Fruit fly (Drosophila melanogaster) whole organism, prepupa: ENCODE data around the gene CG7912.
A peak's percentile ranks its signal among the peaks of the same experiment; 100 is the strongest.

ENCODE experiments used
- Blimp-1 ChIP-seq: fragments of 200-800 bp; sonication (Bioruptor generic); optimal IDR thresholded peaks from 3 replicates; lab custom pipeline; 2017; ENCODE audit warnings: missing biosample characterization, missing genetic modification characterization, mild to moderate bottlenecking, moderate library complexity, missing genetic modification reagents
- CG10669 ChIP-seq: fragments of 200-800 bp; sonication (Bioruptor generic); optimal IDR thresholded peaks from 3 replicates; lab custom pipeline; 2018; ENCODE audit warnings: missing biosample characterization, mild to moderate bottlenecking, missing genetic modification characterization, moderate library complexity
- CG11294 ChIP-seq: fragments of 200-800 bp; sonication (Bioruptor generic); IDR thresholded peaks from 2 replicates; pipeline ENCODE4 v1.3.6; 2022; ENCODE audit warnings: missing biosample characterization, missing genetic modification characterization
- CG11762 ChIP-seq: fragments of 200-800 bp; sonication (Bioruptor generic); optimal IDR thresholded peaks from 3 replicates; lab custom pipeline; 2016; ENCODE audit warnings: missing biosample characterization, missing genetic modification characterization; ENCODE audit not compliant: insufficient read depth
- CG15336 ChIP-seq: fragments of 200-800 bp; sonication (Bioruptor generic); IDR thresholded peaks from 2 replicates; pipeline ENCODE4 v1.3.6; 2022; ENCODE audit warnings: missing biosample characterization, missing genetic modification characterization
- CG16779 ChIP-seq: fragments of 200-800 bp; sonication (Bioruptor generic); optimal IDR thresholded peaks from 3 replicates; lab custom pipeline; 2017; ENCODE audit warnings: missing biosample characterization, mild to moderate bottlenecking, missing genetic modification characterization
- CG3032 ChIP-seq: fragments of 200-800 bp; optimal IDR thresholded peaks from 2 replicates; lab custom pipeline; 2019; ENCODE audit warnings: missing biosample characterization, mild to moderate bottlenecking, missing genetic modification characterization, moderate library complexity
- CG31627 ChIP-seq: fragments of 200-800 bp; sonication (Bioruptor generic); optimal IDR thresholded peaks from 3 replicates; lab custom pipeline; 2016; ENCODE audit warnings: missing biosample characterization, missing genetic modification characterization
- CG34406 ChIP-seq: fragments of 200-800 bp; sonication (Bioruptor generic); optimal IDR thresholded peaks from 3 replicates; lab custom pipeline; 2016; ENCODE audit warnings: missing biosample characterization, missing genetic modification characterization
- CG3919 ChIP-seq: fragments of 200-800 bp; sonication (Bioruptor generic); optimal IDR thresholded peaks from 3 replicates; lab custom pipeline; 2016; ENCODE audit warnings: missing biosample characterization, missing genetic modification characterization
- CG4318 ChIP-seq: fragments of 200-800 bp; sonication (Bioruptor generic); optimal IDR thresholded peaks from 3 replicates; lab custom pipeline; 2017; ENCODE audit warnings: missing biosample characterization, mild to moderate bottlenecking, missing genetic modification characterization
- CG6163 ChIP-seq: fragments of 200-800 bp; sonication (Bioruptor generic); IDR thresholded peaks from 3 replicates; pipeline ENCODE4 v1.3.6; 2022; ENCODE audit warnings: missing biosample characterization, missing genetic modification characterization
- CG6276 ChIP-seq: fragments of 200-800 bp; sonication (Bioruptor generic); optimal IDR thresholded peaks from 2 replicates; lab custom pipeline; 2017; ENCODE audit warnings: missing biosample characterization, mild to moderate bottlenecking, missing genetic modification characterization
- CG6792 ChIP-seq: fragments of 200-800 bp; sonication (Bioruptor generic); optimal IDR thresholded peaks from 3 replicates; lab custom pipeline; 2016; ENCODE audit warnings: missing biosample characterization, missing genetic modification characterization
- CG6808 ChIP-seq: fragments of 200-800 bp; sonication (Bioruptor generic); optimal IDR thresholded peaks from 3 replicates; lab custom pipeline; 2017; ENCODE audit warnings: missing biosample characterization, missing genetic modification characterization, mild to moderate bottlenecking, moderate library complexity, missing genetic modification reagents
- CG6854 ChIP-seq: fragments of 200-800 bp; sonication (Bioruptor generic); optimal IDR thresholded peaks from 2 replicates; lab custom pipeline; 2017; ENCODE audit warnings: missing biosample characterization, mild to moderate bottlenecking, missing genetic modification characterization
- CG7368 ChIP-seq: fragments of 200-800 bp; sonication (Bioruptor generic); optimal IDR thresholded peaks from 3 replicates; lab custom pipeline; 2016; ENCODE audit warnings: missing biosample characterization, missing genetic modification characterization
- CG8119 ChIP-seq: fragments of 200-800 bp; sonication (Bioruptor generic); IDR thresholded peaks from 3 replicates; pipeline ENCODE4 v1.3.6; 2022; ENCODE audit warnings: missing biosample characterization, missing genetic modification characterization
- CG8319 ChIP-seq: fragments of 200-800 bp; sonication (Bioruptor generic); optimal IDR thresholded peaks from 3 replicates; lab custom pipeline; 2016; ENCODE audit warnings: missing biosample characterization, missing genetic modification characterization
- CG8632 ChIP-seq: fragments of 200-800 bp; sonication (Bioruptor generic); optimal IDR thresholded peaks from 3 replicates; lab custom pipeline; 2016; ENCODE audit warnings: missing biosample characterization, missing genetic modification characterization
- CG9139 ChIP-seq: fragments of 200-800 bp; sonication (Bioruptor generic); optimal IDR thresholded peaks from 3 replicates; lab custom pipeline; 2017; ENCODE audit warnings: missing biosample characterization, mild to moderate bottlenecking, missing genetic modification characterization
- Eip78C ChIP-seq: fragments of 200-800 bp; sonication (Bioruptor generic); peaks from one replicate; lab custom pipeline; 2016; ENCODE audit warnings: missing biosample characterization, missing genetic modification characterization
- Ets96B ChIP-seq: fragments of 200-800 bp; optimal IDR thresholded peaks from 2 replicates; lab custom pipeline; 2019; ENCODE audit warnings: missing biosample characterization, mild to moderate bottlenecking, missing genetic modification characterization, moderate library complexity
- Gug ChIP-seq: fragments of 200-800 bp; sonication (Bioruptor generic); IDR thresholded peaks from 2 replicates; pipeline ENCODE4 v1.3.6; 2022; ENCODE audit warnings: missing biosample characterization, missing genetic modification characterization
- Hr39 ChIP-seq: fragments of 200-800 bp; sonication (Bioruptor generic); optimal IDR thresholded peaks from 2 replicates; lab custom pipeline; 2016; ENCODE audit warnings: missing biosample characterization, missing genetic modification characterization
- Hr4 ChIP-seq: fragments of 200-800 bp; sonication (Bioruptor generic); optimal IDR thresholded peaks from 3 replicates; lab custom pipeline; 2016; ENCODE audit warnings: missing biosample characterization, missing genetic modification characterization
- Lpt ChIP-seq: fragments of 200-800 bp; sonication (Bioruptor generic); optimal IDR thresholded peaks from 3 replicates; lab custom pipeline; 2016; ENCODE audit warnings: missing biosample characterization, missing genetic modification characterization
- Met ChIP-seq: fragments of 200-800 bp; sonication (Bioruptor generic); optimal IDR thresholded peaks from 3 replicates; lab custom pipeline; 2016; ENCODE audit warnings: missing biosample characterization, missing genetic modification characterization
- OdsH ChIP-seq: fragments of 200-800 bp; sonication (Bioruptor generic); optimal IDR thresholded peaks from 3 replicates; lab custom pipeline; 2016; ENCODE audit warnings: missing biosample characterization, missing genetic modification characterization
- Smox ChIP-seq: fragments of 200-800 bp; sonication (Bioruptor generic); optimal IDR thresholded peaks from 3 replicates; lab custom pipeline; 2016; ENCODE audit warnings: missing biosample characterization, missing genetic modification characterization
- Sox102F ChIP-seq: fragments of 200-800 bp; sonication (Bioruptor generic); optimal IDR thresholded peaks from 2 replicates; lab custom pipeline; 2016; ENCODE audit warnings: missing biosample characterization, mild to moderate bottlenecking, missing genetic modification characterization
- Sox14 ChIP-seq: fragments of 200-800 bp; sonication (Bioruptor generic); optimal IDR thresholded peaks from 3 replicates; lab custom pipeline; 2016; ENCODE audit warnings: missing biosample characterization, missing genetic modification characterization
- Sox15 ChIP-seq: fragments of 200-800 bp; sonication (Bioruptor generic); optimal IDR thresholded peaks from 3 replicates; lab custom pipeline; 2016; ENCODE audit warnings: missing biosample characterization, missing genetic modification characterization
- achi ChIP-seq: fragments of 200-800 bp; sonication (Bioruptor generic); optimal IDR thresholded peaks from 3 replicates; lab custom pipeline; 2016; ENCODE audit warnings: missing biosample characterization, missing genetic modification characterization
- acj6 ChIP-seq: fragments of 200-800 bp; sonication (Bioruptor generic); optimal IDR thresholded peaks from 3 replicates; lab custom pipeline; 2016; ENCODE audit warnings: missing biosample characterization, missing genetic modification characterization
- cyc ChIP-seq: fragments of 200-800 bp; sonication (Bioruptor generic); optimal IDR thresholded peaks from 3 replicates; lab custom pipeline; 2016; ENCODE audit warnings: missing biosample characterization, missing genetic modification characterization
- dac ChIP-seq: fragments of 200-800 bp; sonication (Bioruptor generic); optimal IDR thresholded peaks from 2 replicates; lab custom pipeline; 2017; ENCODE audit warnings: missing biosample characterization, mild to moderate bottlenecking, missing genetic modification characterization
- eg ChIP-seq: fragments of 200-800 bp; sonication (Bioruptor generic); IDR thresholded peaks from 3 replicates; pipeline ENCODE4 v1.3.6; 2022; ENCODE audit warnings: missing biosample characterization, missing genetic modification characterization
- esn ChIP-seq: fragments of 200-800 bp; sonication (Bioruptor generic); optimal IDR thresholded peaks from 2 replicates; lab custom pipeline; 2016; ENCODE audit warnings: missing biosample characterization, mild to moderate bottlenecking, missing genetic modification characterization, moderate library complexity
- fd59A ChIP-seq: fragments of 200-800 bp; sonication (Bioruptor generic); optimal IDR thresholded peaks from 2 replicates; lab custom pipeline; 2017; ENCODE audit warnings: missing biosample characterization, mild to moderate bottlenecking, missing genetic modification characterization, missing genetic modification reagents
- fd85E ChIP-seq: fragments of 200-800 bp; sonication (Bioruptor generic); optimal IDR thresholded peaks from 3 replicates; lab custom pipeline; 2016; ENCODE audit warnings: missing biosample characterization, missing genetic modification characterization
- fkh ChIP-seq: fragments of 200-800 bp; sonication (Bioruptor generic); optimal IDR thresholded peaks from 3 replicates; lab custom pipeline; 2017; ENCODE audit warnings: missing biosample characterization, mild to moderate bottlenecking, missing genetic modification characterization, moderate library complexity
- lz ChIP-seq: fragments of 200-800 bp; sonication (Bioruptor generic); optimal IDR thresholded peaks from 3 replicates; lab custom pipeline; 2016; ENCODE audit warnings: missing biosample characterization, missing genetic modification characterization
- net ChIP-seq: fragments of 200-800 bp; sonication (Bioruptor generic); optimal IDR thresholded peaks from 3 replicates; lab custom pipeline; 2016; ENCODE audit warnings: missing biosample characterization, missing genetic modification characterization
- pdm3 ChIP-seq: fragments of 200-800 bp; sonication (Bioruptor generic); optimal IDR thresholded peaks from 3 replicates; lab custom pipeline; 2016; ENCODE audit warnings: missing biosample characterization, missing genetic modification characterization
- spab ChIP-seq: fragments of 200-800 bp; sonication (Bioruptor generic); optimal IDR thresholded peaks from 2 replicates; lab custom pipeline; 2017; ENCODE audit warnings: missing biosample characterization, mild to moderate bottlenecking, missing genetic modification characterization, missing genetic modification reagents
- ss ChIP-seq, 2 experiments: fragments of 200-800 bp; sonication (Bioruptor generic); optimal IDR thresholded peaks; 2 replicates in 1 of 2; 3 replicates in 1 of 2; lab custom pipeline; 2017 to 2018; ENCODE audit warnings: mild to moderate bottlenecking in 2 of 2, missing biosample characterization in 2 of 2, missing genetic modification characterization in 2 of 2, moderate library complexity in 1 of 2
- svp ChIP-seq: fragments of 200-800 bp; sonication (Bioruptor generic); peaks from one replicate; lab custom pipeline; 2016; ENCODE audit warnings: missing biosample characterization, missing genetic modification characterization
- topi ChIP-seq: fragments of 200-800 bp; sonication (Bioruptor generic); optimal IDR thresholded peaks from 3 replicates; lab custom pipeline; 2016; ENCODE audit warnings: missing biosample characterization, missing genetic modification characterization

CG7912 gene

DNA sequence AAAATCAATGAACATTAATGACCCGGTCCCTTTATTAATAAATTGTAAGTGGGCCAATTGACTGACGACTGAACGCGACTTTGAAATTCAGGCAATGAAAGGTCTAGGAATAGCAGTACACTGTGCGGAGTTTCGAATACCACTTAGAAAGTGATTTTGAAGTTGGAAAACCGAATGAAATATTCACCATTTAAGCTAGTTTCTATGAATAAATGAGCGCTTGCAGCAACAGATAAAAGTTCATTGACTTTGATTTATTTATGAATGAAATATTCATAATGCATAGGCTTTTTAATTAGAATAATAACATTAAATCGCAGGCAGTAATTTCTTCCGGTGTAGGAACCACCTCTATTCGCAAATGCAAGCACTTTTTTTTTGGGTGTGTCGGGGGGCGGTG is 12.0 kb upstream of the CG7912 start (continued):
- TF ChIP-seq fkh (GFP tag; lab: Kevin White, UChicago) = no peak
- TF ChIP-seq CG4318 (GFP tag; lab: Kevin White, UChicago) = no peak
- TF ChIP-seq CG16779 = no peak
- TF ChIP-seq spab = no peak
- peak; percentile 69 for TF ChIP-seq Eip78C (GFP tag; lab: Kevin White, UChicago)
- TF ChIP-seq fd59A (GFP tag; lab: Kevin White, UChicago) = peak; percentile 25
- TF ChIP-seq cyc (GFP tag; lab: Kevin White, UChicago) = peak; percentile 5

DNA sequence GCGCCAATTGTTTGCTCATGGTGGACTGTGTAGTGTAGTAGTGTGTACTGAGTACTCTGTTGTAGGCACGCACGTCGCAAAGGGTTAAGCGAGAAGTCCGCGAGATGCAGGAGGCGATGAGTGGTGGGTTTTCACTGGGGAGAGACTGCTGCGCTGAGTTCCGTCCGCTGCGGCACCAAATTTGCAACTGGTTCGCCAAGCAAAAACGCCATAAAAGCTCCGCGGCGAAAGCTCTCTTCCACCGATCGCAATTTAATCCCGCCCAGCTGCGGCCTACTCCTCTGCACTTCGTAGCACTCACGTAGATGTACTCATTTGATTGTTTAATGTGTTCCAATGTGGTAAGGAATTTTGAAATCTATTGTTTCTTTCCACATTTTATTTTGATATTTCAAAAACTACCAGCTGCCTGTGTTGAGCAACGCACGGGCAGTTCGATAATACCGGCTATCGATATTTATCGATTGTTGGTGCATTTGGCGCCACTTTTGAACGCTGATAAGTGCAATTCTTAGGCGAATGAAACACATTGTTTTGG is 6.1 kb upstream of the CG7912 start, which contains the start of gene CG7920:
Gene CG7920 (minus strand): TSS at position 308 of the 538 bp plus-strand sequence.
- TF ChIP-seq CG11762 (no peak), CG6163 (GFP tag; lab: Robert Waterston, UW) (peak; percentile 61; the same call in 2 of the 3 replicates), CG9139 (GFP tag; lab: Kevin White, UChicago) (peak; percentile 66), fd85E (no peak), Smox (GFP tag; lab: Kevin White, UChicago) (no peak), acj6 (GFP tag; lab: Kevin White, UChicago) (no peak), CG11294 (GFP tag; lab: Robert Waterston, UW) (no peak), achi (GFP tag; lab: Kevin White, UChicago) (no peak), topi (GFP tag; lab: Kevin White, UChicago) (peak; percentile 14), Hr39 (GFP tag; lab: Kevin White, UChicago) (no peak), Blimp-1 (GFP tag; lab: Kevin White, UChicago) (no peak), OdsH (no peak), Met (GFP tag; lab: Kevin White, UChicago) (no peak), CG16779 (peak; percentile 52), pdm3 (GFP tag; lab: Kevin White, UChicago) (no peak), CG34406 (GFP tag; lab: Kevin White, UChicago) (peak; percentile 7), CG7368 (GFP tag; lab: Kevin White, UChicago) (no peak), CG6792 (GFP tag; lab: Kevin White, UChicago) (peak; percentile 16), ss (GFP tag; optimal IDR thresholded peaks at IDR 0.05; lab: Kevin White, UChicago) (peak; percentile 65 to 68), lz (GFP tag; lab: Kevin White, UChicago) (peak; percentile 39), Hr4 (GFP tag; lab: Kevin White, UChicago) (no peak), Ets96B (tag; lab: Kevin White, UChicago) (no peak), spab (no peak), CG6808 (GFP tag; lab: Kevin White, UChicago) (peak; percentile 31), net (GFP tag; lab: Kevin White, UChicago) (peak; percentile 45), CG3032 (tag; lab: Kevin White, UChicago) (no peak), CG3919 (peak; percentile 65), CG15336 (GFP tag; lab: Robert Waterston, UW) (peak; percentile 46; the same call in 1 of the 2 replicates), CG31627 (GFP tag; lab: Kevin White, UChicago) (peak; percentile 10), Sox14 (GFP tag; lab: Kevin White, UChicago) (no peak), fkh (GFP tag; lab: Kevin White, UChicago) (peak; percentile 7), svp (GFP tag; lab: Kevin White, UChicago) (peak; percentile 44), cyc (GFP tag; lab: Kevin White, UChicago) (peak; percentile 13), CG8632 (GFP tag; lab: Kevin White, UChicago) (no peak), fd59A (GFP tag; lab: Kevin White, UChicago) (no peak), eg (peak; percentile 60; the same call in 2 of the 3 replicates), Sox102F (GFP tag; lab: Kevin White, UChicago) (peak; percentile 25), CG10669 (GFP tag; lab: Kevin White, UChicago) (no peak), CG6276 (peak; percentile 44), Sox15 (GFP tag; lab: Kevin White, UChicago) (no peak), CG8119 (GFP tag; lab: Robert Waterston, UW) (peak; percentile 60; the same call in 2 of the 3 replicates), CG8319 (GFP tag; lab: Kevin White, UChicago) (no peak), esn (GFP tag; lab: Kevin White, UChicago) (peak; percentile 50), CG6854 (peak; percentile 73), Lpt (GFP tag; lab: Kevin White, UChicago) (no peak), Gug (GFP tag; lab: Robert Waterston, UW) (no peak), dac (no peak), CG4318 (GFP tag; lab: Kevin White, UChicago) (no peak)
